Worm (Caenorhabditis elegans) whole organism, L3 larva: ENCODE results near the gene damt-1.

Experiments used
- R02D3.7 ChIP-seq: fragments of 150-350 bp; optimal IDR thresholded peaks from 2 replicates; lab custom pipeline; 2014; ENCODE audit warnings: missing biosample characterization, missing genetic modification characterization
- aly-2 ChIP-seq: fragments of 150-350 bp; optimal IDR thresholded peaks from 2 replicates; lab custom pipeline; 2014; ENCODE audit warnings: missing biosample characterization, missing genetic modification characterization
- ama-1 ChIP-seq: fragments of 150-350 bp; optimal IDR thresholded peaks from 2 replicates; lab custom pipeline; 2018
- ceh-16 ChIP-seq: sonication (generic microtip); optimal IDR thresholded peaks from 2 replicates; lab custom pipeline; 2017; ENCODE audit warnings: missing biosample characterization, missing genetic modification characterization
- ceh-28 ChIP-seq: fragments of 150-350 bp; optimal IDR thresholded peaks from 2 replicates; lab custom pipeline; 2014; ENCODE audit warnings: missing biosample characterization, missing genetic modification reagents, missing genetic modification characterization
- egl-27 ChIP-seq: sonication (generic microtip); optimal IDR thresholded peaks from 4 replicates; lab custom pipeline; 2017; ENCODE audit warnings: missing biosample characterization, missing genetic modification reagents, missing genetic modification characterization
- elt-2 ChIP-seq: sonication (generic microtip); optimal IDR thresholded peaks from 2 replicates; lab custom pipeline; 2016; ENCODE audit warnings: missing genetic modification reagents, mild to moderate bottlenecking, missing genetic modification characterization, missing compliant biosample characterization
- elt-3 ChIP-seq, 3 experiments: fragments of 150-350 bp in 1 of 3; sonication (generic microtip) in 2 of 3; optimal IDR thresholded peaks; 2 replicates in 2 of 3; 4 replicates in 1 of 3; lab custom pipeline; 2014 to 2017; ENCODE audit warnings: missing biosample characterization in 3 of 3, missing genetic modification characterization in 3 of 3
- eor-1 ChIP-seq, 2 experiments: fragments of 150-350 bp; optimal IDR thresholded peaks; 2 replicates each; lab custom pipeline; 2014 to 2018; ENCODE audit warnings: missing biosample characterization in 2 of 2, missing genetic modification characterization in 2 of 2
- fkh-2 ChIP-seq: fragments of 150-350 bp; optimal IDR thresholded peaks from 2 replicates; lab custom pipeline; 2014; ENCODE audit warnings: missing biosample characterization, missing genetic modification reagents, missing genetic modification characterization
- fos-1 ChIP-seq: fragments of 150-350 bp; optimal IDR thresholded peaks from 2 replicates; lab custom pipeline; 2014; ENCODE audit warnings: missing biosample characterization, missing genetic modification characterization
- hmg-11 ChIP-seq: sonication (generic microtip); optimal IDR thresholded peaks from 2 replicates; lab custom pipeline; 2016; ENCODE audit warnings: missing genetic modification characterization, missing compliant biosample characterization
- jun-1 ChIP-seq: fragments of 150-350 bp; optimal IDR thresholded peaks from 2 replicates; lab custom pipeline; 2014; ENCODE audit warnings: missing biosample characterization, missing genetic modification reagents, missing genetic modification characterization
- lin-15B ChIP-seq: fragments of 150-350 bp; optimal IDR thresholded peaks from 2 replicates; lab custom pipeline; 2014; ENCODE audit warnings: missing biosample characterization, missing genetic modification characterization
- lin-39 ChIP-seq: fragments of 150-350 bp; optimal IDR thresholded peaks from 2 replicates; lab custom pipeline; 2018; ENCODE audit warnings: missing biosample characterization, missing genetic modification reagents, missing genetic modification characterization
- lsy-12 ChIP-seq: sonication (generic microtip); optimal IDR thresholded peaks from 2 replicates; lab custom pipeline; 2016; ENCODE audit warnings: mild to moderate bottlenecking, missing genetic modification characterization, missing compliant biosample characterization
- mdl-1 ChIP-seq: fragments of 150-350 bp; optimal IDR thresholded peaks from 2 replicates; lab custom pipeline; 2014; ENCODE audit warnings: missing biosample characterization, missing genetic modification characterization
- nfya-1 ChIP-seq: sonication (generic microtip); optimal IDR thresholded peaks from 2 replicates; lab custom pipeline; 2017; ENCODE audit warnings: missing genetic modification characterization, mild to moderate bottlenecking, missing compliant biosample characterization, antibody characterized with exemption, moderate library complexity; ENCODE audit not compliant: insufficient read depth
- nhr-11 ChIP-seq: fragments of 150-350 bp; optimal IDR thresholded peaks from 2 replicates; lab custom pipeline; 2014; ENCODE audit warnings: missing biosample characterization, missing genetic modification characterization
- nhr-12 ChIP-seq: fragments of 150-350 bp; optimal IDR thresholded peaks from 2 replicates; lab custom pipeline; 2014; ENCODE audit warnings: missing biosample characterization, missing genetic modification characterization
- nhr-237 ChIP-seq: fragments of 150-350 bp; optimal IDR thresholded peaks from 2 replicates; lab custom pipeline; 2014; ENCODE audit warnings: missing biosample characterization, missing genetic modification characterization
- nhr-25 ChIP-seq: sonication (generic microtip); optimal IDR thresholded peaks from 2 replicates; lab custom pipeline; 2017; ENCODE audit warnings: missing biosample characterization, missing genetic modification characterization
- nhr-67 ChIP-seq: fragments of 150-350 bp; optimal IDR thresholded peaks from 2 replicates; lab custom pipeline; 2014; ENCODE audit warnings: missing biosample characterization, missing genetic modification characterization
- nhr-76 ChIP-seq: fragments of 150-350 bp; sonication (generic microtip); optimal IDR thresholded peaks from 5 replicates; lab custom pipeline; 2014; ENCODE audit warnings: missing biosample characterization, missing genetic modification characterization
- nhr-77 ChIP-seq: fragments of 150-350 bp; optimal IDR thresholded peaks from 2 replicates; lab custom pipeline; 2014; ENCODE audit warnings: missing biosample characterization, missing genetic modification characterization
- pha-4 ChIP-seq: fragments of 150-350 bp; optimal IDR thresholded peaks from 2 replicates; lab custom pipeline; 2014; ENCODE audit warnings: missing biosample characterization, missing genetic modification reagents, missing genetic modification characterization
- pqm-1 ChIP-seq: fragments of 150-350 bp; optimal IDR thresholded peaks from 2 replicates; lab custom pipeline; 2017; ENCODE audit warnings: missing biosample characterization, missing genetic modification characterization, inconsistent platforms
- sea-2 ChIP-seq: fragments of 150-350 bp; sonication (generic microtip); optimal IDR thresholded peaks from 4 replicates; lab custom pipeline; 2014; ENCODE audit warnings: missing biosample characterization, missing genetic modification reagents, missing genetic modification characterization
- skn-1 ChIP-seq: fragments of 150-350 bp; optimal IDR thresholded peaks from 2 replicates; lab custom pipeline; 2014; ENCODE audit warnings: missing biosample characterization, missing genetic modification characterization
- snpc-4 ChIP-seq: fragments of 150-350 bp; optimal IDR thresholded peaks from 2 replicates; lab custom pipeline; 2014; ENCODE audit warnings: missing biosample characterization, missing genetic modification characterization
- tbx-2 ChIP-seq: sonication (generic microtip); optimal IDR thresholded peaks from 2 replicates; lab custom pipeline; 2016; ENCODE audit warnings: mild to moderate bottlenecking, missing genetic modification characterization, missing compliant biosample characterization
- unc-39 ChIP-seq: sonication (generic microtip); optimal IDR thresholded peaks from 4 replicates; lab custom pipeline; 2017; ENCODE audit warnings: missing biosample characterization, missing genetic modification characterization
- ztf-11 ChIP-seq: fragments of 150-350 bp; optimal IDR thresholded peaks from 2 replicates; lab custom pipeline; 2014; ENCODE audit warnings: missing biosample characterization, missing genetic modification characterization

Gene damt-1

ce11 chrII:5719848-5720247 lies at the start of gene damt-1:
Gene damt-1 (plus strand): TSS chrII:5720148.
- TF ChIP-seq elt-2 (tag; lab: Kevin White, UChicago) (no peak), snpc-4 (tag; lab: Kevin White, UChicago) (no peak), nhr-67 (tag; lab: Kevin White, UChicago) (no peak), ceh-16 (tag; lab: Kevin White, UChicago) (no peak), pqm-1 (tag; lab: Kevin White, UChicago) (no peak), aly-2 (no peak), fkh-2 (tag; lab: Kevin White, UChicago) (no peak)

- TF ChIP-seq R02D3.7 (no peak), nhr-25 (tag; lab: Kevin White, UChicago) (no peak), lin-15B (tag; lab: Kevin White, UChicago) (no peak)
Observed at ce11 chrII:5680703-5681102, 39.2 kb upstream of the damt-1 start, which contains the start of gene flp-27. Gene flp-27 (plus strand): TSS chrII:5681003.

DNA sequence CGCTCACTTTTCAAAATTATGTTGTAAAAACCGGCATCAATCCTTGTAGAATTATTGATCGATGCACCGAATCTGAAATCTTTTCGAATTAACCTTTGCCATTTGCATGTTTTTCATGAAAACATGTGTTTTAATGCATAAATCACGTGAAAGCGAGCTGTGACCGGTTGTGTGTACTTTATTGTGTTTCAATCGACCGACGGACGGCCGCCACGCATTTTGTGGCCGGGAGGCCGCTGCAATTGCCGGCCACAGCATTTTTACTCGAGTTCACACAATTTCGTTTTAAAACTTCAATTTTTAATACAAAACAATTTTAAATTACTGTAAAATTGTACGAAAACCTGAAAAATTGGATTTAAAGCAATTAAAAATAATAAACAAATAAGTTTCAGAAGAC lies 31.0 kb upstream of the damt-1 start, which contains the start of gene C25H3.11:
TSS of gene C25H3.11 (minus strand) at position 82 of the 400 bp plus-strand sequence.
- TF ChIP-seq lin-15B (tag; lab: Kevin White, UChicago) (peak; percentile 53), nfya-1 (tag; lab: Kevin White, UChicago) (peak; percentile 67), unc-39 (tag; lab: Kevin White, UChicago) (no peak), pha-4 (peak; percentile 42), skn-1 (no peak), pqm-1 (tag; lab: Kevin White, UChicago) (peak; percentile 26), elt-3 (tag; optimal IDR thresholded peaks at IDR 0.05; lab: Kevin White, UChicago) (no peak), ama-1 (lab: Kevin White, UChicago) (peak; percentile 52), snpc-4 (tag; lab: Kevin White, UChicago) (peak; percentile 29), lsy-12 (peak; percentile 4), elt-2 (tag; lab: Kevin White, UChicago) (peak; percentile 70)

DNA sequence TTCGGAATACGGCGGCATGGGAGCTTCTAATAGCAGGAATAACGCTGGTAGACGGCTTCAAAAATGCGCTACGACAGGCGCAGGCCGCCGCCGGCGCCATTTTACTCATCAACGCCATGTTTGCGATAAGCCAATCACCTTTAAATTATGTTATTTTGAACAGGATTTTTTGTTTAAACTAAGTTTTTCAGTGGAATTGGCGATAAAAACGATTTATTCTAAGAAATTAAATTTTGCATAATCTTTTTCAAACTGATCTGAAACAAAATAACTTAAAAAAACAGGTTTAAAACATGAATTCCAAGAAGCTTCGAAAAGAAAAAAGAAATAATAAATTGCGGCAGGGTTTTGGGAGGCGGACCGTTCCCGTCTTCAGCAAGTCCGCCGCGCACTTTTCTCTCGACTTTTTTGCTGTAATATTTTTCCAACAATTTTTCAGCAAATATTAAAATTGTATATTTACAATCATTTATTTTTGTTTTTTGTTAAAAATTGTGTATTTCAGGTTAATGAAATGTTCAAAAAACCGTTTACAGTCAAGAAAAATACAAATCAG lies 28.7 kb upstream of the damt-1 start, which contains the start of the genes ndub-5 and eif-2D:
TSS of gene ndub-5 (minus strand) at position 138 of the 556 bp plus-strand sequence.
TSS of gene eif-2D (plus strand) at position 506 of the 556 bp plus-strand sequence.
- TF ChIP-seq nfya-1 (tag; lab: Kevin White, UChicago) (peak; percentile 42), elt-2 (tag; lab: Kevin White, UChicago) (peak; percentile 15), hmg-11 (tag; lab: Kevin White, UChicago) (peak; percentile 6), nhr-67 (tag; lab: Kevin White, UChicago) (no peak), pha-4 (peak; percentile 26), lin-39 (tag; lab: Kevin White, UChicago) (no peak), snpc-4 (tag; lab: Kevin White, UChicago) (peak; percentile 18), tbx-2 (tag; lab: Kevin White, UChicago) (no peak), eor-1 (tag; optimal IDR thresholded peaks at IDR 0.05; lab: Kevin White, UChicago) (no peak)
- TF ChIP-seq, all 47 proteins: peak for 5

DNA sequence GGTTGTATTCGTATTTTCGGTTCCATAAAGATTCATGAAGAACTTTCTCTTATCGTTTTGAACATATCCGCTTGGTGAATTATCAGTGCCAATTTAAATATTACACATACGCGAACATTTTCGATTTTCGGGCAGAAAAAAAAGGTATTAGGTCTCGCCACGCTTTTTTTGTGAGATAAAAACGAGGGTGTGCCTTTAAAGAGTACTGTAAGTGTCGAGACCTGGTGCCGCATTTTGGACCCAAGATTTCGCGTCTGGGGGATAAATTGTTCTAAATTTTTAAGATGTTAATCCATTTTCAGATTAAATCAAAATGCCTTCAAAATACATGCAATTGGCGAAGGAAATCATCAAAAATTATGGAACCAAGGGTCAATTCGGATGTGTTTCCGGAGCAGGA lies 26.1 kb upstream of the damt-1 start, which contains the start of gene C25H3.3:
TSS of gene C25H3.3 (plus strand) at position 301 of the 400 bp plus-strand sequence.
- TF ChIP-seq eor-1 (tag; optimal IDR thresholded peaks at IDR 0.05; lab: Kevin White, UChicago) (no peak), nhr-12 (tag; lab: Kevin White, UChicago) (no peak), nhr-11 (tag; lab: Kevin White, UChicago) (no peak), skn-1 (no peak), ztf-11 (tag; lab: Kevin White, UChicago) (no peak), jun-1 (no peak), nhr-76 (no peak), ceh-28 (no peak), sea-2 (GFP tag; lab: Kevin White, UChicago) (no peak), fkh-2 (tag; lab: Kevin White, UChicago) (no peak), unc-39 (tag; lab: Kevin White, UChicago) (no peak), ceh-16 (tag; lab: Kevin White, UChicago) (no peak), R02D3.7 (no peak), tbx-2 (tag; lab: Kevin White, UChicago) (no peak), nhr-25 (tag; lab: Kevin White, UChicago) (no peak), nhr-237 (tag; lab: Kevin White, UChicago) (no peak)

- TF ChIP-seq nhr-77 (tag; lab: Kevin White, UChicago): no peak
- no peak for TF ChIP-seq ztf-11 (tag; lab: Kevin White, UChicago)
- no peak for TF ChIP-seq egl-27
- TF ChIP-seq fos-1 (tag; lab: Kevin White, UChicago): no peak
- TF ChIP-seq snpc-4 (tag; lab: Kevin White, UChicago): no peak
- no peak for TF ChIP-seq nhr-67 (tag; lab: Kevin White, UChicago)
- TF ChIP-seq mdl-1 (tag; lab: Kevin White, UChicago): no peak
- no peak for TF ChIP-seq ceh-28
Observed at ce11 chrII:5694798-5695197, 25.1 kb upstream of the damt-1 start, which contains the start of gene C25H3.14. Gene C25H3.14 (plus strand): TSS chrII:5695098.
